Fruit fly (Drosophila melanogaster) whole organism: ENCODE results near the gene eIF4EHP.

ENCODE experiments used
- CG8478 ChIP-seq: fragments of >200 bp; optimal IDR thresholded peaks from 2 replicates; lab custom pipeline; 2018; ENCODE audit warnings: inconsistent platforms
- Dll ChIP-seq: fragments of >200 bp; optimal IDR thresholded peaks from 2 replicates; lab custom pipeline; 2017
- EcR ChIP-seq, 2 experiments: fragments of >200 bp; optimal IDR thresholded peaks; 2 replicates each; lab custom pipeline; 2017; ENCODE audit warnings: missing biosample characterization in 2 of 2, missing genetic modification characterization in 2 of 2, missing genetic modification reagents in 2 of 2
- pan ChIP-seq: fragments of >200 bp; optimal IDR thresholded peaks from 2 replicates; lab custom pipeline; 2017
- psq ChIP-seq: fragments of >200 bp; optimal IDR thresholded peaks from 2 replicates; lab custom pipeline; 2017
- usp ChIP-seq: fragments of >200 bp; optimal IDR thresholded peaks from 2 replicates; lab custom pipeline; 2017; ENCODE audit warnings: missing biosample characterization, missing genetic modification characterization, mixed read lengths

Gene eIF4EHP

dm6 chr3R:24051459-24052165 is 57.1 kb downstream of the eIF4EHP start:
- TF ChIP-seq usp (no peak), pan (no peak), EcR (GFP tag; optimal IDR thresholded peaks at IDR 0.05; lab: Kevin White, UChicago) (no peak), psq (lab: Kevin White, UChicago) (no peak), Dll (lab: Kevin White, UChicago) (no peak), CG8478 (lab: Kevin White, UChicago) (no peak)

DNA sequence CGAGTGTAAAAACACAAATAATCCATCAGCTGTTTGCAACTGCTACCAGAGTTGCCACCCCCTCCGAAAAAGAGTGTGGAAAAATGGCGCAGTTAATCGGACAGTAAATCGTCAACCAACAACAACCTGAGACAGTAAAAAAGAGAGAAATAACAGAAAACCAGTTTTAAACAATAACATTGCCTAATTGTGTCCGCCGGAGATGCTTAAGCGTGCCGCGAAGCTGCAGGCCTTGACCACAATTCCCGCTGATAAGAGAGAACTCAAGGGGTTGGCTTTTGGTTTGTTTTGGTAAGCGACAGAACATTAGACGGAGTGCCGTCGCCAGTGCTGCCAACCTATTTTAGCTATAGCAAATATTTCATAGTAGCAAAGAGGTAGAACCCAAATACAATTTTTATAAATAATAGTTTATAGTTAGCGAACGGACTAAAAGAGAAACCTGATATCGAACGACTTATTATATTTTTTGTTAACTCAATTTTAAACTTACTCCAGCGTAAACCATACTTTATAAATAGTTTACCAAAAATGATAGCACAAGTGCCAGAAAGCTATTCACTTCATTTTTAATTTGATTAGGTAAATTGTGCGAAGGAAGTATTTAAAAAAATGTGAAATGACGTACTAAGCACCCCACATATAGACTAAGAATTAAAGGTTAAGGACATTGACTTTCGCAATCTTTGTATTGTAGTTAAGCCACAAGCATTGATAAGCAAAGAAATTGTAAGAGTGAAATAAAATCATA is 57.9 kb downstream of the eIF4EHP start, which contains the start of the genes Atg6 and Pisd:
Gene Atg6 (minus strand): TSS at position 93 of the 751 bp plus-strand sequence.
Gene Pisd (plus strand): TSS at position 94 of the 751 bp plus-strand sequence.
- TF ChIP-seq usp (no peak), CG8478 (lab: Kevin White, UChicago) (no peak), Dll (lab: Kevin White, UChicago) (no peak), pan (no peak), EcR (GFP tag; optimal IDR thresholded peaks at IDR 0.05; lab: Kevin White, UChicago) (no peak), psq (lab: Kevin White, UChicago) (no peak)

- TF ChIP-seq pan (no peak), EcR (GFP tag; optimal IDR thresholded peaks at IDR 0.05; lab: Kevin White, UChicago) (no peak), usp (no peak), CG8478 (lab: Kevin White, UChicago) (no peak), Dll (lab: Kevin White, UChicago) (no peak), psq (lab: Kevin White, UChicago) (no peak)
Measured at dm6 chr3R:24047998-24048511, 60.7 kb downstream of the eIF4EHP start, which contains the start of gene Rox8. Rox8 (minus strand) TSS chr3R:24048265.

DNA sequence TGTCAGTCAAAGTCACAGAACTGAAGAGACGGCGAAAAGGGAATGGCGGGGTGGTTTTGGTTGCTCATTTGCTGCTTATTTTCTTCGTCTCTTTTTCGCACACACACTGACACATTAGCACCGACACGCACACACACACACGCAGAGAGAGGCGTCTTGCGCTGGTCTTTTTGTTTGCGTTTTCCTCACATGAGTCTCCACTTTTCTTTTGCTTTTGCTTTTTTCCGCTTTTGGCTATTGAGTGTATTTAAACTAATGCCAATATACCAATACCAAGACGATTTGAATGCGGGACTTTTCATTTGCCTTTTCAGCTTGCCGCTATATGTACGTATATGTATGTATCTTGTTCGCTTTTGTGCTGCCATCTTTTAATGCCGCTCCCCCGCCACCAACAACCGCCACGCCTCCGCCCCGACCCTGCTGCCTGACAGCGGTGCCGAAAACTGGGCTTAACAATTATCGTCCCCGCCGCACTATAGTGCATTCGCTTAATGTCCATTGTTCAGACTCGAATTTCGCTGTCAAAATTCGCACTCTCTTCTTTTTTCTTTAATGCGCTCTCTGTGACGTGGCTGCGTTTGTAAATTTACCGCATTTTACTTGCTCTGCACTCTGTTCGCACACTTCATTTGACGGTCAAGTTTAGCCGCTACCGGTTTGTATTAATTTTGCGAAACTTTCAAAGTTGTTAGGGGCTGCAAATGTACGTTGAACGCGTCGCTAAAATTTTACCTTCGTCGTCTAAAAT is 61.4 kb downstream of the eIF4EHP start, which contains the start of gene CG5986:
Gene CG5986 (plus strand): TSS at position 565 of the 751 bp plus-strand sequence.
- TF ChIP-seq CG8478 (lab: Kevin White, UChicago) (no peak), Dll (lab: Kevin White, UChicago) (peak; percentile 72), psq (lab: Kevin White, UChicago) (no peak)

- TF ChIP-seq CG8478 (lab: Kevin White, UChicago) = no peak
- no peak for TF ChIP-seq EcR (GFP tag; optimal IDR thresholded peaks at IDR 0.05; lab: Kevin White, UChicago)
- no peak for TF ChIP-seq Dll (lab: Kevin White, UChicago)
- no peak for TF ChIP-seq psq (lab: Kevin White, UChicago)
- no peak for TF ChIP-seq usp
- TF ChIP-seq pan = no peak
Measured at dm6 chr3R:24046580-24047225, 62.1 kb downstream of the eIF4EHP start.

dm6 chr3R:24038736-24039556 is 69.8 kb downstream of the eIF4EHP start, which contains the start of gene Miro:
Miro (minus strand) TSS chr3R:24038847.
- no peak for TF ChIP-seq pan
- TF ChIP-seq Dll (lab: Kevin White, UChicago) = no peak
- TF ChIP-seq CG8478 (lab: Kevin White, UChicago) = no peak
- TF ChIP-seq EcR (GFP tag; optimal IDR thresholded peaks at IDR 0.05; lab: Kevin White, UChicago) = no peak
- no peak for TF ChIP-seq psq (lab: Kevin White, UChicago)
- TF ChIP-seq usp = no peak

- TF ChIP-seq pan = no peak
- TF ChIP-seq CG8478 (lab: Kevin White, UChicago) = no peak
- TF ChIP-seq EcR (GFP tag; optimal IDR thresholded peaks at IDR 0.05; lab: Kevin White, UChicago) = no peak
- no peak for TF ChIP-seq Dll (lab: Kevin White, UChicago)
- no peak for TF ChIP-seq psq (lab: Kevin White, UChicago)
- no peak for TF ChIP-seq usp
Measured at dm6 chr3R:24037538-24038265, 71.1 kb downstream of the eIF4EHP start, which contains the start of gene spas. spas (plus strand) TSS chr3R:24038215.

dm6 chr3R:24031825-24032523 is 76.8 kb downstream of the eIF4EHP start, which contains the start of the genes KrT95D and Mettl3:
KrT95D (minus strand) TSS chr3R:24031827.
Mettl3 (plus strand) TSS chr3R:24032157.
- no peak for TF ChIP-seq psq (lab: Kevin White, UChicago)
- no peak for TF ChIP-seq usp
- no peak for TF ChIP-seq EcR (GFP tag; optimal IDR thresholded peaks at IDR 0.05; lab: Kevin White, UChicago)
- TF ChIP-seq pan = no peak
- no peak for TF ChIP-seq CG8478 (lab: Kevin White, UChicago)
- TF ChIP-seq Dll (lab: Kevin White, UChicago) = no peak
